Worm (Caenorhabditis elegans) whole organism, L1 larva: ENCODE data around the gene K08B12.1.
A peak's percentile ranks its signal among the peaks of the same experiment; 100 is the strongest.

Experiments
- C34B4.2 ChIP-seq: sonication (generic microtip); optimal IDR thresholded peaks from 2 replicates; lab custom pipeline; 2017; ENCODE audit warnings: mild to moderate bottlenecking, missing genetic modification characterization, missing compliant biosample characterization
- F16B12.6 ChIP-seq: fragments of 150-350 bp; optimal IDR thresholded peaks from 2 replicates; lab custom pipeline; 2014; ENCODE audit warnings: missing biosample characterization, missing genetic modification characterization
- Y116A8C.19 ChIP-seq: sonication (generic microtip); optimal IDR thresholded peaks from 2 replicates; lab custom pipeline; 2016; ENCODE audit warnings: missing compliant biosample characterization, missing genetic modification characterization, borderline replicate concordance
- alr-1 ChIP-seq: fragments of 200-800 bp; sonication (Bioruptor generic); optimal IDR thresholded peaks from 2 replicates; lab custom pipeline; 2018; ENCODE audit warnings: borderline replicate concordance, mild to moderate bottlenecking, missing genetic modification characterization, missing compliant biosample characterization
- ama-1 ChIP-seq: fragments of 150-350 bp; optimal IDR thresholded peaks from 2 replicates; lab custom pipeline; 2014
- blmp-1 ChIP-seq: fragments of 150-350 bp; optimal IDR thresholded peaks from 2 replicates; lab custom pipeline; 2014; ENCODE audit warnings: missing biosample characterization, missing genetic modification characterization
- ceh-82 ChIP-seq, 3 experiments: fragments of 150-350 bp in 1 of 3; sonication (generic microtip) in 2 of 3; optimal IDR thresholded peaks; 2 replicates each; lab custom pipeline; 2014 to 2017; ENCODE audit warnings: missing biosample characterization in 3 of 3, missing genetic modification characterization in 3 of 3
- ceh-88 ChIP-seq: fragments of 200-800 bp; sonication (Bioruptor generic); IDR thresholded peaks from 2 replicates; pipeline ENCODE4 v1.3.6; 2022; ENCODE audit warnings: missing genetic modification characterization, missing compliant biosample characterization
- ceh-90 ChIP-seq: sonication (generic microtip); optimal IDR thresholded peaks from 2 replicates; lab custom pipeline; 2016; ENCODE audit warnings: missing genetic modification characterization, missing compliant biosample characterization
- ces-1 ChIP-seq: fragments of 150-350 bp; optimal IDR thresholded peaks from 2 replicates; lab custom pipeline; 2014; ENCODE audit warnings: missing biosample characterization, missing genetic modification reagents, missing genetic modification characterization
- dpl-1 ChIP-seq, 3 experiments: fragments of 150-350 bp in 2 of 3; sonication (generic microtip) in 1 of 3; optimal IDR thresholded peaks; 2 replicates each; lab custom pipeline; 2014 to 2017; ENCODE audit warnings: missing biosample characterization in 3 of 3, missing genetic modification characterization in 3 of 3, missing genetic modification reagents in 3 of 3
- dsc-1 ChIP-seq: sonication (generic microtip); optimal IDR thresholded peaks from 2 replicates; lab custom pipeline; 2016; ENCODE audit warnings: mild to moderate bottlenecking, missing genetic modification characterization, missing compliant biosample characterization
- efl-1 ChIP-seq, 4 experiments: fragments of 150-350 bp; optimal IDR thresholded peaks in 3 of 4; peaks in 1 of 4; 1 replicate in 1 of 4; 2 replicates in 3 of 4; lab custom pipeline; 2014; ENCODE audit warnings: missing biosample characterization in 2 of 4, missing genetic modification characterization in 2 of 4, missing genetic modification reagents in 2 of 4
- efl-3 ChIP-seq: fragments of 200-800 bp; sonication (Bioruptor generic); optimal IDR thresholded peaks from 2 replicates; lab custom pipeline; 2018; ENCODE audit warnings: mild to moderate bottlenecking, missing genetic modification characterization, missing compliant biosample characterization
- egl-27 ChIP-seq, 2 experiments: fragments of 150-350 bp in 1 of 2; sonication (generic microtip); optimal IDR thresholded peaks; 3 replicates each; lab custom pipeline; 2017 to 2018; ENCODE audit warnings: missing biosample characterization in 2 of 2, missing genetic modification characterization in 2 of 2, missing genetic modification reagents in 2 of 2
- elt-2 ChIP-seq: sonication (generic microtip); optimal IDR thresholded peaks from 2 replicates; lab custom pipeline; 2016; ENCODE audit warnings: missing genetic modification characterization, mild to moderate bottlenecking, inconsistent platforms, missing compliant biosample characterization, missing genetic modification reagents
- elt-3 ChIP-seq, 6 experiments: fragments of 150-350 bp in 1 of 6; sonication (generic microtip); optimal IDR thresholded peaks; 2 replicates each; lab custom pipeline; 2017 to 2018; ENCODE audit warnings: missing biosample characterization in 6 of 6, missing genetic modification characterization in 6 of 6, inconsistent platforms in 1 of 6
- fkh-10 ChIP-seq: sonication (generic microtip); optimal IDR thresholded peaks from 2 replicates; lab custom pipeline; 2017; ENCODE audit warnings: missing biosample characterization, missing genetic modification reagents, missing genetic modification characterization
- fkh-4 ChIP-seq: sonication (generic microtip); optimal IDR thresholded peaks from 2 replicates; lab custom pipeline; 2016; ENCODE audit warnings: missing compliant biosample characterization, missing genetic modification characterization, borderline replicate concordance
- fos-1 ChIP-seq: fragments of 150-350 bp; optimal IDR thresholded peaks from 2 replicates; lab custom pipeline; 2014; ENCODE audit warnings: missing biosample characterization, missing genetic modification characterization
- grh-1 ChIP-seq: fragments of 200-800 bp; sonication (Bioruptor generic); IDR thresholded peaks from 2 replicates; pipeline ENCODE4 v1.3.6; 2022; ENCODE audit warnings: missing genetic modification reagents, missing genetic modification characterization, missing compliant biosample characterization
- hlh-17 ChIP-seq: fragments of 200-800 bp; sonication (Bioruptor generic); optimal IDR thresholded peaks from 2 replicates; lab custom pipeline; 2018; ENCODE audit warnings: missing genetic modification characterization, mild to moderate bottlenecking, missing compliant biosample characterization, moderate library complexity, borderline replicate concordance
- hlh-4 ChIP-seq: sonication (generic microtip); optimal IDR thresholded peaks from 2 replicates; lab custom pipeline; 2016; ENCODE audit warnings: mild to moderate bottlenecking, missing genetic modification characterization, missing compliant biosample characterization
- hpl-2 ChIP-seq: fragments of 150-350 bp; optimal IDR thresholded peaks from 2 replicates; lab custom pipeline; 2014; ENCODE audit warnings: missing biosample characterization, missing genetic modification reagents, missing genetic modification characterization
- isw-1 ChIP-seq: fragments of 200-800 bp; sonication (Bioruptor generic); IDR thresholded peaks from 2 replicates; pipeline ENCODE4 v1.3.6; 2022; ENCODE audit warnings: missing genetic modification characterization, missing compliant biosample characterization
- lin-14 ChIP-seq: fragments of 200-800 bp; sonication (Bioruptor generic); optimal IDR thresholded peaks from 2 replicates; lab custom pipeline; 2018; ENCODE audit warnings: mild to moderate bottlenecking, missing genetic modification characterization, moderate library complexity, missing compliant biosample characterization
- lin-35 ChIP-seq, 2 experiments: fragments of 150-350 bp; optimal IDR thresholded peaks; 2 replicates each; lab custom pipeline; 2014; ENCODE audit warnings: missing biosample characterization in 2 of 2, missing genetic modification characterization in 2 of 2, missing genetic modification reagents in 2 of 2
- lin-39 ChIP-seq: fragments of 150-350 bp; optimal IDR thresholded peaks from 2 replicates; lab custom pipeline; 2014; ENCODE audit warnings: missing biosample characterization, missing genetic modification reagents, missing genetic modification characterization
- lsy-2 ChIP-seq, 2 experiments: fragments of 150-350 bp; optimal IDR thresholded peaks; 2 replicates each; lab custom pipeline; 2014; ENCODE audit warnings: missing biosample characterization in 2 of 2, missing genetic modification characterization in 2 of 2
- mdl-1 ChIP-seq, 2 experiments: fragments of 150-350 bp; optimal IDR thresholded peaks; 2 replicates each; lab custom pipeline; 2014 to 2017; ENCODE audit warnings: missing biosample characterization in 2 of 2, missing genetic modification characterization in 2 of 2, inconsistent platforms in 1 of 2
- mef-2 ChIP-seq: fragments of 150-350 bp; optimal IDR thresholded peaks from 2 replicates; lab custom pipeline; 2014; ENCODE audit warnings: missing biosample characterization, missing genetic modification characterization
- nhr-11 ChIP-seq: fragments of 150-350 bp; optimal IDR thresholded peaks from 2 replicates; lab custom pipeline; 2014; ENCODE audit warnings: missing biosample characterization, missing genetic modification characterization
- nhr-12 ChIP-seq: sonication (generic microtip); optimal IDR thresholded peaks from 2 replicates; lab custom pipeline; 2017; ENCODE audit warnings: missing biosample characterization, missing genetic modification characterization
- nhr-19 ChIP-seq: fragments of 200-800 bp; sonication (Bioruptor generic); conservative IDR thresholded peaks from 2 replicates; pipeline ENCODE4 v1.3.6; 2022; ENCODE audit warnings: missing genetic modification characterization, missing compliant biosample characterization
- nhr-20 ChIP-seq: sonication (generic microtip); optimal IDR thresholded peaks from 2 replicates; lab custom pipeline; 2016; ENCODE audit warnings: mild to moderate bottlenecking, missing genetic modification characterization, missing compliant biosample characterization
- nhr-237 ChIP-seq: fragments of 150-350 bp; optimal IDR thresholded peaks from 2 replicates; lab custom pipeline; 2014; ENCODE audit warnings: missing biosample characterization, missing genetic modification characterization
- nhr-28 ChIP-seq: fragments of 150-350 bp; optimal IDR thresholded peaks from 2 replicates; lab custom pipeline; 2014; ENCODE audit warnings: missing biosample characterization, missing genetic modification characterization
- nhr-47 ChIP-seq: sonication (generic microtip); optimal IDR thresholded peaks from 2 replicates; lab custom pipeline; 2016; ENCODE audit warnings: mild to moderate bottlenecking, missing genetic modification characterization, moderate library complexity, missing compliant biosample characterization
- nhr-71 ChIP-seq: sonication (generic microtip); optimal IDR thresholded peaks from 2 replicates; lab custom pipeline; 2016; ENCODE audit warnings: mild to moderate bottlenecking, missing genetic modification characterization, moderate library complexity, missing compliant biosample characterization
- nhr-76 ChIP-seq: sonication (generic microtip); optimal IDR thresholded peaks from 2 replicates; lab custom pipeline; 2017; ENCODE audit warnings: missing biosample characterization, missing genetic modification characterization
- nhr-77 ChIP-seq: fragments of 150-350 bp; optimal IDR thresholded peaks from 2 replicates; lab custom pipeline; 2014; ENCODE audit warnings: missing biosample characterization, missing genetic modification characterization
- nhr-85 ChIP-seq: sonication (generic microtip); peaks from one replicate; lab custom pipeline; 2016; ENCODE audit warnings: missing genetic modification characterization, inconsistent platforms, missing compliant biosample characterization
- pqm-1 ChIP-seq: sonication (generic microtip); optimal IDR thresholded peaks from 3 replicates; lab custom pipeline; 2017; ENCODE audit warnings: missing biosample characterization, missing genetic modification characterization
- skn-1 ChIP-seq: fragments of 150-350 bp; optimal IDR thresholded peaks from 2 replicates; lab custom pipeline; 2014; ENCODE audit warnings: missing biosample characterization, missing genetic modification characterization
- sox-4 ChIP-seq: sonication (generic microtip); optimal IDR thresholded peaks from 2 replicates; lab custom pipeline; 2016; ENCODE audit warnings: missing genetic modification characterization, missing compliant biosample characterization
- sptf-1 ChIP-seq: fragments of 150-350 bp; optimal IDR thresholded peaks from 2 replicates; lab custom pipeline; 2014; ENCODE audit warnings: missing biosample characterization, missing genetic modification characterization
- sup-37 ChIP-seq: fragments of 200-800 bp; sonication (Bioruptor generic); optimal IDR thresholded peaks from 2 replicates; lab custom pipeline; 2018; ENCODE audit warnings: mild to moderate bottlenecking, missing genetic modification characterization, missing compliant biosample characterization
- unc-30 ChIP-seq: sonication (generic microtip); optimal IDR thresholded peaks from 2 replicates; lab custom pipeline; 2017; ENCODE audit warnings: missing biosample characterization, missing genetic modification characterization
- unc-62 ChIP-seq: fragments of 150-350 bp; optimal IDR thresholded peaks from 2 replicates; lab custom pipeline; 2014; ENCODE audit warnings: missing biosample characterization, missing genetic modification reagents, missing genetic modification characterization
- unc-98 ChIP-seq: fragments of 200-800 bp; sonication (Bioruptor generic); IDR thresholded peaks from 2 replicates; pipeline ENCODE4 v1.3.6; 2022; ENCODE audit warnings: missing genetic modification characterization, missing compliant biosample characterization
- zag-1 ChIP-seq: fragments of 150-350 bp; optimal IDR thresholded peaks from 2 replicates; lab custom pipeline; 2014; ENCODE audit warnings: missing biosample characterization, missing genetic modification characterization
- zip-4 ChIP-seq: fragments of 200-800 bp; sonication (Bioruptor generic); optimal IDR thresholded peaks from 2 replicates; lab custom pipeline; 2018; ENCODE audit warnings: mild to moderate bottlenecking, missing genetic modification characterization, moderate library complexity, missing compliant biosample characterization
- ztf-11 ChIP-seq, 2 experiments: sonication (generic microtip); optimal IDR thresholded peaks; 2 replicates each; lab custom pipeline; 2016 to 2017; ENCODE audit warnings: missing genetic modification characterization in 2 of 2, missing biosample characterization in 1 of 2, missing compliant biosample characterization in 1 of 2

Gene K08B12.1

DNA sequence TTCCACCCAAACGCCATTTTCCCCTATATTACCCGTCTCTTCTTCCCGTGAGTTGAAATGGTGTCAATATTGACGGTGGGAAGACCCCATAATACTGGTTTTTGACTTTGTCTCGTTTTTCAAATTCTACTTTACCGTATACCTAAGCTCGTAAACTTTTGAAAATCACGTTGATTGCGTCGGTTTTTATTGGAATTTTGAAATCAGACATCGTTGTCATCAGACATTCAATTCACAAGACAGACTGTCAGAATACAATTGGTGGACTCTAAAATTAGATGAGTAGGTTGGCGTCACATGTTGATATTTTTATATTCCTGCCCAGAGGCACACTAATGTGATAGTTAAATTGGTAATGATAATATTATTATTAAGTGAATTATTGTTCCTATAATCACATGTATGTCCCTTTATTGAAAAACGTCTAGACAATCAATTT is 27.2 kb upstream of the K08B12.1 start (continued):
- TF ChIP-seq elt-3 (tag; optimal IDR thresholded peaks at IDR 0.05; lab: Kevin White, UChicago) (peak in 2 of 6 experiments; percentile 21 to 31), grh-1 (GFP tag; lab: Robert Waterston, UW) (no peak), ces-1 (GFP tag; lab: Kevin White, UChicago) (no peak), nhr-77 (tag; lab: Kevin White, UChicago) (peak; percentile 19), efl-3 (no peak), hlh-17 (GFP tag; lab: Kevin White, UChicago) (no peak), unc-30 (tag; lab: Kevin White, UChicago) (no peak), Y116A8C.19 (no peak), elt-2 (tag; lab: Kevin White, UChicago) (no peak), nhr-28 (tag; lab: Kevin White, UChicago) (no peak), hlh-4 (tag; lab: Kevin White, UChicago) (no peak), zag-1 (no peak), blmp-1 (peak; percentile 25), ceh-90 (no peak), isw-1 (GFP tag; lab: Robert Waterston, UW) (no peak), sptf-1 (no peak), sox-4 (no peak), hpl-2 (GFP tag; lab: Kevin White, UChicago) (no peak), zip-4 (GFP tag; lab: Kevin White, UChicago) (no peak), skn-1 (peak; percentile 34), fos-1 (tag; lab: Kevin White, UChicago) (no peak), fkh-4 (tag; lab: Kevin White, UChicago) (no peak), lin-14 (GFP tag; lab: Kevin White, UChicago) (peak; percentile 52), unc-98 (GFP tag; lab: Robert Waterston, UW) (no peak), ceh-88 (no peak), ama-1 (no peak), dpl-1 (GFP tag; optimal IDR thresholded peaks at IDR 0.05; lab: Kevin White, UChicago) (no peak), lsy-2 (tag; optimal IDR thresholded peaks at IDR 0.05; lab: Kevin White, UChicago) (peak in 1 of 2 experiments; percentile 75), nhr-71 (tag; lab: Kevin White, UChicago) (peak; percentile 73), nhr-85 (peak; percentile 86), nhr-19 (GFP tag; lab: Robert Waterston, UW) (peak; percentile 23; the same call in 1 of the 2 replicates), lin-39 (no peak), nhr-76 (tag; lab: Kevin White, UChicago) (no peak), mef-2 (tag; lab: Kevin White, UChicago) (no peak), C34B4.2 (tag; lab: Kevin White, UChicago) (no peak), efl-1 (optimal IDR thresholded peaks at IDR 0.05; lab: Kevin White, UChicago) (no peak), efl-1 (GFP tag; optimal IDR thresholded peaks at IDR 0.05 in 1 of 2; lab: Kevin White, UChicago) (no peak), lin-35 (GFP tag; optimal IDR thresholded peaks at IDR 0.05; lab: Kevin White, UChicago) (peak in 1 of 2 experiments; percentile 65), F16B12.6 (no peak), ztf-11 (tag; optimal IDR thresholded peaks at IDR 0.05; lab: Kevin White, UChicago) (no peak), egl-27 (tag; optimal IDR thresholded peaks at IDR 0.05; lab: Kevin White, UChicago) (no peak), unc-62 (GFP tag; lab: Kevin White, UChicago) (no peak), pqm-1 (tag; lab: Kevin White, UChicago) (no peak), nhr-11 (tag; lab: Kevin White, UChicago) (no peak), dsc-1 (tag; lab: Kevin White, UChicago) (no peak), nhr-12 (tag; lab: Kevin White, UChicago) (no peak), ceh-82 (tag; optimal IDR thresholded peaks at IDR 0.05; lab: Kevin White, UChicago) (no peak), nhr-47 (tag; lab: Kevin White, UChicago) (peak; percentile 6), mdl-1 (tag; optimal IDR thresholded peaks at IDR 0.05; lab: Kevin White, UChicago) (peak in 1 of 2 experiments; percentile 6), alr-1 (tag; lab: Kevin White, UChicago) (no peak), nhr-237 (no peak), fkh-10 (GFP tag; lab: Kevin White, UChicago) (no peak), sup-37 (GFP tag; lab: Kevin White, UChicago) (no peak), nhr-20 (tag; lab: Kevin White, UChicago) (peak; percentile 58)
